Fruit fly (Drosophila melanogaster) S2 (cell line): Measurements from ENCODE around the gene Sas-4.

Experiments used
- CG8478 ChIP-seq: fragments of >200 bp; optimal IDR thresholded peaks from 2 replicates; lab custom pipeline; 2018
- CTCF ChIP-seq, 2 experiments: fragments of >200 bp; optimal IDR thresholded peaks; 2 replicates each; lab custom pipeline; 2018

DNA sequence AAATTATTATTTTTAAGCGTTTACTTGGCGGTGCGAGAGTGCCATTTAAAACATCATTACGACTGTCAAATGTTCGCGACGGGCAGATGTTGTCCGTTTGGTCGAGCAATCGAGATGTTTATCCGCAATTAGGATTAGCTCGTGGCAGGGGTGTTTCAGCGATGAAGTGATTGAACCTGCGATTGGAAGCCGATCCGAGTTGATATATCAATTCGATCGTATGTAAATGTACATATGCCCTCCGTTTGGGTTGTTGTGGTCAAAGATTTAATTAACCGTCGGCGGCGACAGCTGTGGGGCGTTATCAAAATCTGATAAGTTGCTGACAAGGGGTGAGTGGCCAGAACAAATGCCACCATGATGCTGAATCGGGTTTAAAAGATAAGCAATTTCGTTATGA lies 8.6 kb upstream of the Sas-4 start:
- TF ChIP-seq CG8478 (lab: Kevin White, UChicago) (no peak), CTCF (optimal IDR thresholded peaks at IDR 0.05; lab: Kevin White, UChicago) (no peak)
